Worm (Caenorhabditis elegans) whole organism, L3 larva: Measurements from ENCODE around the gene C33C12.11.
"Not testable (repeated sequence)": the region's sequence is repeated elsewhere in the genome, so short reads cannot be mapped to it uniquely, and the experiment has no call there.

Source experiments
- ZK546.5 ChIP-seq: sonication (generic microtip); optimal IDR thresholded peaks from 2 replicates; lab custom pipeline; 2017; ENCODE audit warnings: missing biosample characterization, missing genetic modification characterization
- aly-2 ChIP-seq: fragments of 150-350 bp; optimal IDR thresholded peaks from 2 replicates; lab custom pipeline; 2014; ENCODE audit warnings: missing biosample characterization, missing genetic modification characterization
- ama-1 ChIP-seq: fragments of 150-350 bp; optimal IDR thresholded peaks from 2 replicates; lab custom pipeline; 2018
- ceh-28 ChIP-seq: fragments of 150-350 bp; optimal IDR thresholded peaks from 2 replicates; lab custom pipeline; 2014; ENCODE audit warnings: missing biosample characterization, missing genetic modification reagents, missing genetic modification characterization
- ceh-82 ChIP-seq: fragments of 150-350 bp; optimal IDR thresholded peaks from 2 replicates; lab custom pipeline; 2014; ENCODE audit warnings: missing biosample characterization, missing genetic modification characterization
- ceh-9 ChIP-seq: sonication (generic microtip); optimal IDR thresholded peaks from 2 replicates; lab custom pipeline; 2018; ENCODE audit warnings: missing biosample characterization, missing genetic modification characterization
- daf-12 ChIP-seq: fragments of 150-350 bp; optimal IDR thresholded peaks from 2 replicates; lab custom pipeline; 2014; ENCODE audit warnings: missing biosample characterization, missing genetic modification reagents, missing genetic modification characterization
- egl-27 ChIP-seq: sonication (generic microtip); optimal IDR thresholded peaks from 4 replicates; lab custom pipeline; 2017; ENCODE audit warnings: missing biosample characterization, missing genetic modification reagents, missing genetic modification characterization
- egl-5 ChIP-seq: fragments of 150-350 bp; optimal IDR thresholded peaks from 2 replicates; lab custom pipeline; 2017; ENCODE audit warnings: missing biosample characterization, missing genetic modification reagents, missing genetic modification characterization, inconsistent platforms
- elt-1 ChIP-seq: fragments of 150-350 bp; optimal IDR thresholded peaks from 2 replicates; lab custom pipeline; 2014; ENCODE audit warnings: missing biosample characterization, missing genetic modification characterization
- elt-2 ChIP-seq: sonication (generic microtip); optimal IDR thresholded peaks from 2 replicates; lab custom pipeline; 2016; ENCODE audit warnings: missing genetic modification reagents, mild to moderate bottlenecking, missing genetic modification characterization, missing compliant biosample characterization
- eor-1 ChIP-seq, 2 experiments: fragments of 150-350 bp; optimal IDR thresholded peaks; 2 replicates each; lab custom pipeline; 2014 to 2018; ENCODE audit warnings: missing biosample characterization in 2 of 2, missing genetic modification characterization in 2 of 2
- fkh-10 ChIP-seq: sonication (generic microtip); optimal IDR thresholded peaks from 2 replicates; lab custom pipeline; 2017; ENCODE audit warnings: missing biosample characterization, missing genetic modification reagents, missing genetic modification characterization
- fkh-2 ChIP-seq: fragments of 150-350 bp; optimal IDR thresholded peaks from 2 replicates; lab custom pipeline; 2014; ENCODE audit warnings: missing biosample characterization, missing genetic modification reagents, missing genetic modification characterization
- hmg-11 ChIP-seq: sonication (generic microtip); optimal IDR thresholded peaks from 2 replicates; lab custom pipeline; 2016; ENCODE audit warnings: missing genetic modification characterization, missing compliant biosample characterization
- jun-1 ChIP-seq: fragments of 150-350 bp; optimal IDR thresholded peaks from 2 replicates; lab custom pipeline; 2014; ENCODE audit warnings: missing biosample characterization, missing genetic modification reagents, missing genetic modification characterization
- lin-15B ChIP-seq: fragments of 150-350 bp; optimal IDR thresholded peaks from 2 replicates; lab custom pipeline; 2014; ENCODE audit warnings: missing biosample characterization, missing genetic modification characterization
- lin-39 ChIP-seq: fragments of 150-350 bp; optimal IDR thresholded peaks from 2 replicates; lab custom pipeline; 2018; ENCODE audit warnings: missing biosample characterization, missing genetic modification reagents, missing genetic modification characterization
- mdl-1 ChIP-seq: fragments of 150-350 bp; optimal IDR thresholded peaks from 2 replicates; lab custom pipeline; 2014; ENCODE audit warnings: missing biosample characterization, missing genetic modification characterization
- mml-1 ChIP-seq: fragments of 150-350 bp; sonication (generic microtip); optimal IDR thresholded peaks from 3 replicates; lab custom pipeline; 2014; ENCODE audit warnings: missing biosample characterization, missing genetic modification characterization
- nfya-1 ChIP-seq: sonication (generic microtip); optimal IDR thresholded peaks from 2 replicates; lab custom pipeline; 2017; ENCODE audit warnings: missing genetic modification characterization, mild to moderate bottlenecking, missing compliant biosample characterization, antibody characterized with exemption, moderate library complexity; ENCODE audit not compliant: insufficient read depth
- nhr-11 ChIP-seq: fragments of 150-350 bp; optimal IDR thresholded peaks from 2 replicates; lab custom pipeline; 2014; ENCODE audit warnings: missing biosample characterization, missing genetic modification characterization
- nhr-12 ChIP-seq: fragments of 150-350 bp; optimal IDR thresholded peaks from 2 replicates; lab custom pipeline; 2014; ENCODE audit warnings: missing biosample characterization, missing genetic modification characterization
- nhr-23 ChIP-seq: fragments of 150-350 bp; optimal IDR thresholded peaks from 2 replicates; lab custom pipeline; 2014; ENCODE audit warnings: missing biosample characterization, missing genetic modification reagents, missing genetic modification characterization
- nhr-237 ChIP-seq: fragments of 150-350 bp; optimal IDR thresholded peaks from 2 replicates; lab custom pipeline; 2014; ENCODE audit warnings: missing biosample characterization, missing genetic modification characterization
- nhr-25 ChIP-seq: sonication (generic microtip); optimal IDR thresholded peaks from 2 replicates; lab custom pipeline; 2017; ENCODE audit warnings: missing biosample characterization, missing genetic modification characterization
- nhr-28 ChIP-seq: fragments of 150-350 bp; optimal IDR thresholded peaks from 2 replicates; lab custom pipeline; 2014; ENCODE audit warnings: missing biosample characterization, missing genetic modification characterization
- nhr-76 ChIP-seq: fragments of 150-350 bp; sonication (generic microtip); optimal IDR thresholded peaks from 5 replicates; lab custom pipeline; 2014; ENCODE audit warnings: missing biosample characterization, missing genetic modification characterization
- pqm-1 ChIP-seq: fragments of 150-350 bp; optimal IDR thresholded peaks from 2 replicates; lab custom pipeline; 2017; ENCODE audit warnings: missing biosample characterization, missing genetic modification characterization, inconsistent platforms
- sea-2 ChIP-seq: fragments of 150-350 bp; sonication (generic microtip); optimal IDR thresholded peaks from 4 replicates; lab custom pipeline; 2014; ENCODE audit warnings: missing biosample characterization, missing genetic modification reagents, missing genetic modification characterization
- skn-1 ChIP-seq: fragments of 150-350 bp; optimal IDR thresholded peaks from 2 replicates; lab custom pipeline; 2014; ENCODE audit warnings: missing biosample characterization, missing genetic modification characterization
- snpc-4 ChIP-seq: fragments of 150-350 bp; optimal IDR thresholded peaks from 2 replicates; lab custom pipeline; 2014; ENCODE audit warnings: missing biosample characterization, missing genetic modification characterization
- tbx-2 ChIP-seq: sonication (generic microtip); optimal IDR thresholded peaks from 2 replicates; lab custom pipeline; 2016; ENCODE audit warnings: mild to moderate bottlenecking, missing genetic modification characterization, missing compliant biosample characterization
- unc-39 ChIP-seq: sonication (generic microtip); optimal IDR thresholded peaks from 4 replicates; lab custom pipeline; 2017; ENCODE audit warnings: missing biosample characterization, missing genetic modification characterization
- unc-62 ChIP-seq: fragments of 150-350 bp; sonication (generic microtip); optimal IDR thresholded peaks from 4 replicates; lab custom pipeline; 2014; ENCODE audit warnings: missing biosample characterization, missing genetic modification reagents, missing genetic modification characterization
- zag-1 ChIP-seq: fragments of 150-350 bp; optimal IDR thresholded peaks from 2 replicates; lab custom pipeline; 2014; ENCODE audit warnings: missing biosample characterization, missing genetic modification characterization
- ztf-11 ChIP-seq: fragments of 150-350 bp; optimal IDR thresholded peaks from 2 replicates; lab custom pipeline; 2014; ENCODE audit warnings: missing biosample characterization, missing genetic modification characterization
- ztf-4 ChIP-seq: fragments of 150-350 bp; optimal IDR thresholded peaks from 2 replicates; lab custom pipeline; 2014; ENCODE audit warnings: missing biosample characterization, missing genetic modification characterization

The C33C12.11 gene

DNA sequence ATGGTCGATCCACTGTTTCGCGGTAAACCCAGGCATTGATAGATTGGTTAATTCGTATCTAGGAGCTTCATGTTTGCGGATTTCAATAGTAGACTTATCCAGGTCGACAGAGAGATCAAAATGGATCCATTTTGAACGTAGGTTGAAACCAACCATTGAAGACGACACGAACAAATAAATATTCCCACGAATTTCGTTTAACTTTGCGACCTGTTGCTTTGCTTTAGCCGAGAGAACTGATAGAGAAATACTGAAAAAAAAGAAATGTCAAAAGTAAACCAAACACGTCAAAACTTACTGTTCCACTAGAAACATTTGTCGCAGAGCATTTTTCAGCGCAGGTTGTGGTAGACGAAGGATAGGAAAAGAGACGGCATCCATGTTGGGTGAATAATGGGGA is 4.7 kb upstream of the C33C12.11 start, which contains the start of gene fbxb-38:
Gene fbxb-38, minus strand, starts transcription at position 390 of the 400 bp plus-strand sequence.
- TF ChIP-seq ceh-82 (tag; lab: Kevin White, UChicago) (no peak), ZK546.5 (tag; lab: Kevin White, UChicago) (no peak), jun-1 (tag; lab: Kevin White, UChicago) (no peak), egl-27 (tag; lab: Kevin White, UChicago) (no peak), fkh-10 (GFP tag; lab: Kevin White, UChicago) (no peak), mdl-1 (no peak), hmg-11 (tag; lab: Kevin White, UChicago) (no peak), ztf-11 (tag; lab: Kevin White, UChicago) (no peak), aly-2 (tag; lab: Kevin White, UChicago) (no peak), elt-1 (tag; lab: Kevin White, UChicago) (no peak), egl-5 (tag; lab: Kevin White, UChicago) (no peak), zag-1 (tag; lab: Kevin White, UChicago) (no peak), nhr-25 (tag; lab: Kevin White, UChicago) (no peak), pqm-1 (no peak), ztf-4 (tag; lab: Kevin White, UChicago) (no peak), nhr-11 (tag; lab: Kevin White, UChicago) (no peak), ceh-9 (tag; lab: Kevin White, UChicago) (no peak), nhr-237 (tag; lab: Kevin White, UChicago) (no peak), ama-1 (lab: Kevin White, UChicago) (no peak)

DNA sequence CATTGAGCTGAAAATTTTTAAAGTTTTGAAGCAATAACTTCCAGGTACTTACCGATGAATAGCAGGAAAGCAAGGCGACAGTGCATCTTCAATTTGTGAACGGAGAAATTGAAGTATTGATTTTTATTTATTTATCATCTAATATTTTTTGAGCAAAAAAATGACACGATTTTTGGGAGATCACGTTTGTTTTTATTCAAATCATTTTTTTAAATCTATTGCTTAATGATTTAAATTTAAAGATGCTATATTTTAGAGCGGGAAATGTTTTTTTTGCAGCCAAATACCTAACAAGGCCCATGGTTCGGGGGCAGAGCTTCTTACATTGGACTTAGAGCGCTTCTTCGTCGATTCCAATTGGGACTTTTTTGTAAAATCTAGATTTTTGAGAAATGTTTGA is 2.7 kb upstream of the C33C12.11 start, which contains the start of gene C33C12.4:
Gene C33C12.4, minus strand, starts transcription at position 101 of the 400 bp plus-strand sequence.
- TF ChIP-seq daf-12 (tag; lab: Kevin White, UChicago): no peak
- TF ChIP-seq eor-1 (tag; optimal IDR thresholded peaks at IDR 0.05; lab: Kevin White, UChicago): no peak
- no peak for TF ChIP-seq egl-5 (tag; lab: Kevin White, UChicago)
- TF ChIP-seq fkh-2 (tag; lab: Kevin White, UChicago): no peak
- TF ChIP-seq nhr-23 (tag; lab: Kevin White, UChicago): no peak
- TF ChIP-seq ztf-11 (tag; lab: Kevin White, UChicago): no peak
- TF ChIP-seq lin-39 (tag; lab: Kevin White, UChicago): no peak
- no peak for TF ChIP-seq jun-1 (tag; lab: Kevin White, UChicago)
- no peak for TF ChIP-seq sea-2

DNA sequence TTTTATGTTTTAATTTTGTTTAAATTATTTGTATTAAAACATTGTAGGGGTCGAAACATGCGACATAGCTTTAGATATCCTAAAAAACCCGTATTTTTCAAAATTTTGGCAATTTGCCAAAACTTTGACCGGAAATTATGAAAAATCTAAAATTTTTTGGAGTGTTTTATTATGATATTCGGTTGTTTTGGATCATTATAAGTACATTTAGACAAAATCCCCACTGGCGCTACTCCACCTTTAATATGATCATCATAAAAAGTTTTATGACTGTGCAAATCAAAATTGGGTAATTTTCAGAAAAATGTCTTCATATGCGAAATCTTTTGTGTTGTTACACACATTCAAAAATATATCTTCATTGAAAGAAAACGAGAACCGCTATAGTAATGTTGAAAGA is 9.9 kb downstream of the C33C12.11 start, which contains the start of gene math-18:
Gene math-18, plus strand, starts transcription at position 301 of the 400 bp plus-strand sequence.
- TF ChIP-seq nhr-12; mdl-1; mml-1 (tag; lab: Kevin White, UChicago): not testable (repeated sequence)

DNA sequence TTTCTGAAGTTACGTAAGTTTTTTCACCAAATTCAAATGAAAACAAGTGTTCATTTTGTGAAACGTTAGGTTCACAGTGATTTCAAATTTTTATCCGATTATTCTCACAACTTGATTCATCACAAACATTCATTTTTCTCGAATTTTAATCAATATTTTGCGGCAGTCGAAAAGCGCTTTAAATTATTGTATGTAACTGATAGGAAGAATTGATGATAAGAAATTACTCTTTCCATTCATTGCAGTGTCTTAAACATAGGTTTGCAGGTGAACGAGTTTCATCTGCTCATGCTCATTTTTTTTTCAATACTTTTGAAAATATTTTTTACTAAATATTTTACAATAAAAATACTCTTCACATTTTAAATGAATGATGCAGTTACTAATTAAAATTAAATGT is 11.2 kb downstream of the C33C12.11 start:
- TF ChIP-seq nhr-11 (tag; lab: Kevin White, UChicago) (no peak), nhr-23 (tag; lab: Kevin White, UChicago) (no peak), pqm-1 (peak; percentile 9)
- TF ChIP-seq, all 47 proteins: peak for 1

DNA sequence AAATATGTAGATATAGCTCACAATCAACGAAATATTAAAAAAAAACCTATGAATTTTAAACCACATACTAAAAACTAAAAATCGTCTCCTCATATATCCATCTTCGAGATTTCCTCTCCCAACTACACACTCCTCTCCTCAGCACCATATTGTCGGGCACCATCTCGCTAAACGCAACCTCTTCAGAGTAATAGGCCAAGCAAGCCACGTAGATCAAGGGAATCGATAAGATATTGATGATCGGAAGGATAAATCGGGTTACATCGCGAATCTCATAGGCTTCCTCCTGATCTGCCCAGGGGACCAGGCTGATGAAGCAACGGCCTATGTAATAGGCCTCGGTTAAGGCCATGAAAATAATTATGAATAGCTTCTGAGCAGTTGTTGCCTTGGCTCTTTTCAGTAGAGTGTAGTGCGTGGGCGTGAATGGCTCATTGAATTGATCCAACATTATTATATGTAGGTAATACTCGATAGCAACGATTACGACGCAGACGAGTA is 13.1 kb downstream of the C33C12.11 start, which contains the start of the genes C40A11.7 and C40A11.8:
Gene C40A11.7, minus strand, starts transcription at position 101 of the 501 bp plus-strand sequence.
Gene C40A11.8, minus strand, starts transcription at position 451 of the 501 bp plus-strand sequence.
- TF ChIP-seq nfya-1 (tag; lab: Kevin White, UChicago): no peak
- no peak for TF ChIP-seq pqm-1
- no peak for TF ChIP-seq ceh-28 (tag; lab: Kevin White, UChicago)
- no peak for TF ChIP-seq unc-62
- TF ChIP-seq unc-39 (tag; lab: Kevin White, UChicago): no peak

DNA sequence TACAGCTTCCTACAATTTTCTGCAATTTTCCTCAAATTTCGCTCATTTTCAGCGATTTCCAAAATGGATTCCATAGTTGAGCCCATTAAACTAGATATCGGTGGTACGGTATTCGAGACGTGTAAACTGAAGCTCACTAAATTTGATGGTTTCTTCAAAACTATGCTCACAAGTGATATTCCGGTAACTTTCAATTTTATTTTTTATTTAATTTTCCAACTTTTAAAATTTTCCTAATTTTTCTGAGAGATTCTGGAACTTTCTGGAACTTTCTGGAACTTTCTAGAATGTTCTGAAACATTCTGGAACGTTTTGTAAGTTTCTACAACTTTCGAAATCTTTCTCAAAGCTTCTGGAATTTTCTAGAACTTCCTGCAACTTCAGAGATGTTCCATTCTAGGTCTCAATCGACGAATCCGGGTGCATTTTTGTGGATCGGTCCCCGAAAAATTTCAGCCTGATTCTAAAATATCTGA is 16.7 kb downstream of the C33C12.11 start, which contains the start of gene C40A11.2:
Gene C40A11.2, plus strand, starts transcription at position 51 of the 476 bp plus-strand sequence.
- no peak for TF ChIP-seq egl-5 (tag; lab: Kevin White, UChicago)
- TF ChIP-seq skn-1 (tag; lab: Kevin White, UChicago): no peak
- TF ChIP-seq lin-15B (tag; lab: Kevin White, UChicago): no peak
- no peak for TF ChIP-seq nhr-76 (tag; lab: Kevin White, UChicago)
- TF ChIP-seq tbx-2 (tag; lab: Kevin White, UChicago): no peak
- no peak for TF ChIP-seq ama-1 (lab: Kevin White, UChicago)
- no peak for TF ChIP-seq snpc-4 (tag; lab: Kevin White, UChicago)
- TF ChIP-seq nhr-28 (tag; lab: Kevin White, UChicago): no peak
- TF ChIP-seq ztf-11 (tag; lab: Kevin White, UChicago): no peak
- TF ChIP-seq sea-2: no peak
- no peak for TF ChIP-seq egl-27 (tag; lab: Kevin White, UChicago)
- no peak for TF ChIP-seq ceh-28 (tag; lab: Kevin White, UChicago)
- TF ChIP-seq elt-2 (tag; lab: Kevin White, UChicago): no peak
